Worm (Caenorhabditis elegans) whole organism, young adult: Measurements from ENCODE around the gene unc-24.

ENCODE experiments used
- F23B12.7 ChIP-seq: sonication (generic microtip); optimal IDR thresholded peaks from 2 replicates; lab custom pipeline; 2017; ENCODE audit warnings: missing genetic modification characterization, mild to moderate bottlenecking, missing compliant biosample characterization, antibody characterized with exemption, moderate library complexity; ENCODE audit not compliant: insufficient read depth
- F33H1.4 ChIP-seq: fragments of 200-800 bp; sonication (Bioruptor generic); IDR thresholded peaks from 2 replicates; pipeline ENCODE4 v1.3.6; 2022; ENCODE audit warnings: missing genetic modification reagents, missing genetic modification characterization, missing compliant biosample characterization
- F52B5.7 ChIP-seq: sonication (generic microtip); optimal IDR thresholded peaks from 2 replicates; lab custom pipeline; 2016; ENCODE audit warnings: mild to moderate bottlenecking, missing genetic modification characterization, missing compliant biosample characterization
- F57C9.4 ChIP-seq: sonication (generic microtip); optimal IDR thresholded peaks from 2 replicates; lab custom pipeline; 2017; ENCODE audit warnings: mild to moderate bottlenecking, missing genetic modification characterization, missing compliant biosample characterization
- K11D2.4 ChIP-seq: fragments of 200-800 bp; sonication (Bioruptor generic); IDR thresholded peaks from 2 replicates; pipeline ENCODE4 v1.3.6; 2022; ENCODE audit warnings: missing genetic modification reagents, missing genetic modification characterization, missing compliant biosample characterization
- T26A5.8 ChIP-seq: sonication (generic microtip); optimal IDR thresholded peaks from 2 replicates; lab custom pipeline; 2016; ENCODE audit warnings: missing genetic modification characterization, missing compliant biosample characterization
- Y53G8AR.9 ChIP-seq: fragments of 200-800 bp; sonication (Bioruptor generic); conservative IDR thresholded peaks from 2 replicates; pipeline ENCODE4 v1.3.6; 2022; ENCODE audit warnings: missing genetic modification reagents, missing genetic modification characterization, missing compliant biosample characterization
- Y67H2A.10 ChIP-seq: fragments of 200-800 bp; sonication (Bioruptor generic); conservative IDR thresholded peaks from 2 replicates; pipeline ENCODE4 v1.3.6; 2022; ENCODE audit warnings: missing genetic modification reagents, missing genetic modification characterization, missing compliant biosample characterization
- Y95B8A.8 ChIP-seq: fragments of 200-800 bp; sonication (Bioruptor generic); IDR thresholded peaks from 2 replicates; pipeline ENCODE4 v1.3.6; 2022; ENCODE audit warnings: missing genetic modification reagents, missing genetic modification characterization, missing compliant biosample characterization
- ama-1 ChIP-seq, 3 experiments: fragments of 150-350 bp in 1 of 3; sonication (generic microtip) in 2 of 3; optimal IDR thresholded peaks; 2 replicates each; lab custom pipeline; 2014 to 2018; ENCODE audit warnings: missing biosample characterization in 2 of 3, missing genetic modification characterization in 2 of 3, missing genetic modification reagents in 2 of 3
- aptf-3 ChIP-seq: fragments of 200-800 bp; sonication (Bioruptor generic); IDR thresholded peaks from 2 replicates; pipeline ENCODE4 v1.3.6; 2022; ENCODE audit warnings: missing genetic modification characterization, missing compliant biosample characterization
- atf-7 ChIP-seq: sonication (generic microtip); optimal IDR thresholded peaks from 2 replicates; lab custom pipeline; 2017; ENCODE audit warnings: mild to moderate bottlenecking, missing genetic modification characterization, missing compliant biosample characterization
- ccch-3 ChIP-seq: fragments of 200-800 bp; sonication (Bioruptor generic); optimal IDR thresholded peaks from 2 replicates; lab custom pipeline; 2018; ENCODE audit warnings: mild to moderate bottlenecking, missing genetic modification characterization, missing compliant biosample characterization
- cebp-2 ChIP-seq: fragments of 200-800 bp; sonication (Bioruptor generic); IDR thresholded peaks from 2 replicates; pipeline ENCODE4 v1.3.6; 2022; ENCODE audit warnings: missing genetic modification characterization, missing compliant biosample characterization
- ceh-100 ChIP-seq: fragments of 200-800 bp; sonication (Bioruptor generic); IDR thresholded peaks from 2 replicates; pipeline ENCODE4 v1.3.6; 2022; ENCODE audit warnings: missing genetic modification reagents, missing genetic modification characterization, missing compliant biosample characterization
- ceh-40 ChIP-seq: fragments of 200-800 bp; sonication (Bioruptor generic); IDR thresholded peaks from 2 replicates; pipeline ENCODE4 v1.3.6; 2022; ENCODE audit warnings: missing genetic modification characterization, missing compliant biosample characterization
- ceh-58 ChIP-seq: fragments of 200-800 bp; sonication (Bioruptor generic); IDR thresholded peaks from 2 replicates; pipeline ENCODE4 v1.3.6; 2022; ENCODE audit warnings: missing genetic modification characterization, missing compliant biosample characterization
- chd-7 ChIP-seq: sonication (generic microtip); optimal IDR thresholded peaks from 2 replicates; lab custom pipeline; 2016; ENCODE audit warnings: mild to moderate bottlenecking, missing genetic modification characterization, moderate library complexity, missing compliant biosample characterization
- egrh-3 ChIP-seq: fragments of 200-800 bp; sonication (Bioruptor generic); IDR thresholded peaks from 2 replicates; pipeline ENCODE4 v1.3.6; 2022; ENCODE audit warnings: missing genetic modification reagents, missing genetic modification characterization, missing compliant biosample characterization
- ekl-4 ChIP-seq: fragments of 200-800 bp; sonication (Bioruptor generic); IDR thresholded peaks from 2 replicates; pipeline ENCODE4 v1.3.6; 2022; ENCODE audit warnings: missing genetic modification reagents, missing genetic modification characterization, missing compliant biosample characterization
- hmg-1.2 ChIP-seq: fragments of 200-800 bp; sonication (Bioruptor generic); IDR thresholded peaks from 2 replicates; pipeline ENCODE4 v1.3.6; 2022; ENCODE audit warnings: missing genetic modification reagents, missing genetic modification characterization, missing compliant biosample characterization
- hsf-1 ChIP-seq: fragments of 200-800 bp; sonication (Bioruptor generic); IDR thresholded peaks from 2 replicates; pipeline ENCODE4 v1.3.6; 2022; ENCODE audit warnings: missing genetic modification reagents, missing genetic modification characterization, missing compliant biosample characterization
- let-607 ChIP-seq, 2 experiments: fragments of 200-800 bp in 1 of 2; sonication (Bioruptor generic) in 1 of 2; sonication (generic microtip) in 1 of 2; optimal IDR thresholded peaks; 2 replicates each; lab custom pipeline; 2016 to 2018; ENCODE audit warnings: mild to moderate bottlenecking in 2 of 2, missing compliant biosample characterization in 2 of 2, missing genetic modification characterization in 2 of 2, moderate library complexity in 2 of 2, missing genotype in 1 of 2
- lin-40 ChIP-seq: sonication (generic microtip); optimal IDR thresholded peaks from 2 replicates; lab custom pipeline; 2016; ENCODE audit warnings: missing genetic modification characterization, mild to moderate bottlenecking, missing compliant biosample characterization, missing genotype, missing genetic modification reagents
- lsy-27 ChIP-seq: sonication (generic microtip); optimal IDR thresholded peaks from 2 replicates; lab custom pipeline; 2017; ENCODE audit warnings: missing genetic modification characterization, mild to moderate bottlenecking, missing compliant biosample characterization, antibody characterized with exemption, missing genotype, borderline replicate concordance; ENCODE audit not compliant: insufficient read depth
- madf-10 ChIP-seq: sonication (generic microtip); optimal IDR thresholded peaks from 2 replicates; lab custom pipeline; 2016; ENCODE audit warnings: mild to moderate bottlenecking, missing genetic modification characterization, missing compliant biosample characterization
- madf-8 ChIP-seq: fragments of 200-800 bp; sonication (Bioruptor generic); conservative IDR thresholded peaks from 2 replicates; pipeline ENCODE4 v1.3.6; 2022; ENCODE audit warnings: missing genetic modification reagents, missing genetic modification characterization, missing compliant biosample characterization
- mcd-1 ChIP-seq: fragments of 200-800 bp; sonication (Bioruptor generic); IDR thresholded peaks from 2 replicates; pipeline ENCODE4 v1.3.6; 2022; ENCODE audit warnings: missing genetic modification reagents, missing genetic modification characterization, missing compliant biosample characterization
- mel-28 ChIP-seq: sonication (generic microtip); optimal IDR thresholded peaks from 2 replicates; lab custom pipeline; 2016; ENCODE audit warnings: borderline replicate concordance, mild to moderate bottlenecking, missing genetic modification characterization, missing compliant biosample characterization
- nfya-2 ChIP-seq: fragments of 200-800 bp; sonication (Bioruptor generic); IDR thresholded peaks from 2 replicates; pipeline ENCODE4 v1.3.6; 2022; ENCODE audit warnings: missing genetic modification reagents, missing genetic modification characterization, missing compliant biosample characterization
- nfyb-1 ChIP-seq: fragments of 200-800 bp; sonication (Bioruptor generic); IDR thresholded peaks from 2 replicates; pipeline ENCODE4 v1.3.6; 2022; ENCODE audit warnings: missing genetic modification reagents, missing genetic modification characterization, missing compliant biosample characterization
- nhr-179 ChIP-seq: sonication (generic microtip); optimal IDR thresholded peaks from 2 replicates; lab custom pipeline; 2016; ENCODE audit warnings: mild to moderate bottlenecking, missing genetic modification characterization, missing compliant biosample characterization
- nhr-80 ChIP-seq: sonication (generic microtip); optimal IDR thresholded peaks from 2 replicates; lab custom pipeline; 2016; ENCODE audit warnings: missing genetic modification characterization, missing compliant biosample characterization
- pha-4 ChIP-seq: fragments of 150-350 bp; sonication (generic microtip); optimal IDR thresholded peaks from 2 replicates; lab custom pipeline; 2014; ENCODE audit warnings: missing biosample characterization, missing genetic modification reagents, missing genetic modification characterization
- snpc-3.4 ChIP-seq: sonication (generic microtip); optimal IDR thresholded peaks from 2 replicates; lab custom pipeline; 2017; ENCODE audit warnings: missing genetic modification characterization, mild to moderate bottlenecking, missing compliant biosample characterization, antibody characterized with exemption, moderate library complexity, missing genotype, missing genetic modification reagents
- tbx-9 ChIP-seq: sonication (generic microtip); optimal IDR thresholded peaks from 2 replicates; lab custom pipeline; 2016; ENCODE audit warnings: borderline replicate concordance, missing genetic modification characterization, inconsistent platforms, missing compliant biosample characterization
- unc-130 ChIP-seq: sonication (generic microtip); optimal IDR thresholded peaks from 2 replicates; lab custom pipeline; 2016; ENCODE audit warnings: missing genetic modification reagents, missing genetic modification characterization, missing compliant biosample characterization
- zfh-2 ChIP-seq: fragments of 200-800 bp; sonication (Bioruptor generic); conservative IDR thresholded peaks from 2 replicates; pipeline ENCODE4 v1.3.6; 2022; ENCODE audit warnings: missing genetic modification reagents, missing genetic modification characterization, missing compliant biosample characterization
- ztf-18 ChIP-seq: sonication (generic microtip); optimal IDR thresholded peaks from 2 replicates; lab custom pipeline; 2016; ENCODE audit warnings: missing genotype, mild to moderate bottlenecking, missing genetic modification characterization, missing compliant biosample characterization
- ztf-26 ChIP-seq: sonication (generic microtip); optimal IDR thresholded peaks from 2 replicates; lab custom pipeline; 2017; ENCODE audit warnings: missing genetic modification characterization, missing compliant biosample characterization
- ztf-3 ChIP-seq: fragments of 200-800 bp; sonication (Bioruptor generic); optimal IDR thresholded peaks from 2 replicates; lab custom pipeline; 2018; ENCODE audit warnings: mild to moderate bottlenecking, missing genetic modification characterization, missing compliant biosample characterization

unc-24 gene

DNA sequence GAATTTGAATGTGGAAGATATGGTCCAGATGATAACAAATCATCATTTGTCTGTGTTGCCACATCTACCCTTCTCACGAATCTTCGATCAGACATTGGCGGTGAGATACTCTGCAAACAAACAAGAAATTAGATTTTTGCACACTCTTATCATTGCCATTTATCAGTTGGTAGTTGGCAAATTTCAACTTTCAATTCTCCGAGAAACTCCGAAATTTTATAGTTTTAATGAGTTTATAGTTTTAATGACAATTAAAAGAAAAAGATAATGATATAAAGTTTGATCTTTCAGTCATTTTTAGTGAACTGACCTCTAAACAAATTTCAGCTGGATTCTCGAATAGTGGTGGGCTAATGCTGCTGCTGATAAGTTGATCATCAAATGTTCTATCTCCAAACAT is 44.2 kb downstream of the unc-24 start:
- TF ChIP-seq ztf-18 (tag; lab: Kevin White, UChicago): no peak
- no peak for TF ChIP-seq Y53G8AR.9 (GFP tag; lab: Robert Waterston, UW)
- no peak for TF ChIP-seq hsf-1 (GFP tag; lab: Robert Waterston, UW)
- peak; percentile 48 for TF ChIP-seq nhr-80 (tag; lab: Kevin White, UChicago)
- TF ChIP-seq snpc-3.4 (tag; lab: Kevin White, UChicago): no peak
- TF ChIP-seq, all 124 proteins: peak for 1

DNA sequence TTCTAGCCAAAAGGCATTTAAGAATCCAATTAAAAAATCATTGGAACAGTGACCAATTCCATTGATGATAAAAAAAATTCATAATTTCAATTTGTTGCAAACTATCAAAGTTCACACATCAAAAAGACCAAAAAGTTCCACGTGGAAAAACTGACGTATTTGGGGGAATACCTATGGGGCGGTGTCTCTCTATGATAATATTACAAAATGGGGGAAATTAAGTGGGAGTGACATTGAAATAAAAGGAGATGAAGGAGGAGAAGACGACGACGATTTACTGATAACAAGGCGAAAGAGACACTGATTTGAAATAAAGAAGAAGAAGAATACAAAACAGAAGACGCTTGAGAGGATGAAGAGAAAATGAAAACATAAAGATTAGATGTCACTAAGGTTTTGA is 46.7 kb downstream of the unc-24 start:
- TF ChIP-seq ztf-18 (tag; lab: Kevin White, UChicago): no peak
- TF ChIP-seq let-607 (tag; optimal IDR thresholded peaks at IDR 0.05; lab: Kevin White, UChicago): peak; percentile 63 to 89
- no peak for TF ChIP-seq ztf-3 (GFP tag; lab: Kevin White, UChicago)
- TF ChIP-seq Y95B8A.8 (GFP tag; lab: Robert Waterston, UW): no peak
- peak; percentile 80 for TF ChIP-seq nhr-80 (tag; lab: Kevin White, UChicago)
- no peak for TF ChIP-seq ceh-40 (GFP tag; lab: Robert Waterston, UW)
- TF ChIP-seq atf-7 (tag; lab: Kevin White, UChicago): peak; percentile 21
- peak; percentile 17 for TF ChIP-seq lin-40 (tag; lab: Kevin White, UChicago)
- no peak for TF ChIP-seq lsy-27 (tag; lab: Kevin White, UChicago)
- TF ChIP-seq, all 124 proteins: peak for 4

DNA sequence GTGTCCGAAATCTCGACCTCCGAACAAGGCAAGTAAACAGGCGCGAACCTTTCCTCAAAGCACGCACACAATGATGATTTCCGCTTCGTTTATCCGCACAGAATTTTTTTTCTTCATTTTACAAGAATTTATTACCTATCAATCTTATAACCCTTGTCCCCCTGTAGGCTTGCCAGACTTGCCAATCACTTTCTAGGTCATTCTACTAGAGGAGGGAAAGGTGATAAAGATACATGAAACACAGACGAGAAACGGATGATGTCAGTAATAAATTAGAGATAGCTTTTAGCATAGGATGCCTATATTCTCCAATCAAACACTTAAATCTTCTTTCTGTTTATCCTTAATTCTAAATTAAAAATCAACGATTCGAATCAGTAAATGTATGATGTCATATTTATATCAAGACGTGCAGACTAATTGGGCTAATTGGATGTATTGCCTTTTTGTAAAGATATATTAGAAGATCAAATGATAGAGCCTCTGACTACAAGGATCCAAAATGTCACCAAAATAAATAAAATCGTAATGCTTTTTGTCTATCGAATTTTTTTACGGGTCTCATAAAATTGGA is 47.7 kb downstream of the unc-24 start:
- TF ChIP-seq tbx-9: no peak
- no peak for TF ChIP-seq cebp-2 (GFP tag; lab: Robert Waterston, UW)
- no peak for TF ChIP-seq F33H1.4 (GFP tag; lab: Robert Waterston, UW)
- TF ChIP-seq ccch-3 (GFP tag; lab: Kevin White, UChicago): no peak
- TF ChIP-seq F57C9.4 (tag; lab: Kevin White, UChicago): no peak
- no peak for TF ChIP-seq nhr-80 (tag; lab: Kevin White, UChicago)

DNA sequence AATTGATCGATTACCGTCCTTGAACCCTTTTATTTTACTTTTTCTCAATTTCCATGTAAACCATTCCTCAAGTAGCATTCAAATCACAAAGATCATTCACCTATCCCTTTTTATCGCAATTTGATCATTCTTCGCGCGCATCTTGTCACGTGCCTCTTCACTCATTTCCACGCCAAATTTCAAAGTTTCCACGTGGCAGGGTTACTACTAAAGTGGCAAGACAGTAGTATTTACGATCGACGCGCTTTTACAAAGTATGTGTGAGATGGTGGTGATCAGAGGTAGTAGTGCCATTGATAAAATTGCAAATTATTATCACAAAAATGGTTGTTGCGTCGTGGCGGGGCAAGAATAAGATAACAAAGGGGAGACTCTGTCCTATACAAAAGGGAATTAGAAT is 48.7 kb downstream of the unc-24 start:
- TF ChIP-seq ekl-4 (GFP tag; lab: Robert Waterston, UW): no peak
- TF ChIP-seq pha-4 (tag; lab: Kevin White, UChicago): no peak
- no peak for TF ChIP-seq ccch-3 (GFP tag; lab: Kevin White, UChicago)
- 0 out of 2 replicates have a peak, but pooled peaks have one; percentile 16 for TF ChIP-seq K11D2.4
- no peak for TF ChIP-seq nhr-179 (tag; lab: Kevin White, UChicago)
- no peak for TF ChIP-seq ama-1 (optimal IDR thresholded peaks at IDR 0.05; lab: Kevin White, UChicago)
- no peak for TF ChIP-seq ama-1 (GFP tag; optimal IDR thresholded peaks at IDR 0.05; lab: Kevin White, UChicago)
- peak; percentile 63 for TF ChIP-seq lin-40 (tag; lab: Kevin White, UChicago)
- TF ChIP-seq ztf-26 (tag; lab: Kevin White, UChicago): peak; percentile 84
- TF ChIP-seq mcd-1 (GFP tag; lab: Robert Waterston, UW): no peak
- TF ChIP-seq mel-28 (tag; lab: Kevin White, UChicago): no peak
- TF ChIP-seq cebp-2 (GFP tag; lab: Robert Waterston, UW): no peak
- TF ChIP-seq ceh-100 (GFP tag; lab: Robert Waterston, UW): no peak
- no peak for TF ChIP-seq tbx-9
- TF ChIP-seq T26A5.8 (tag; lab: Kevin White, UChicago): no peak
- no peak for TF ChIP-seq ceh-58 (GFP tag; lab: Robert Waterston, UW)
- no peak for TF ChIP-seq chd-7
- TF ChIP-seq nfyb-1 (GFP tag; lab: Robert Waterston, UW): no peak
- no peak for TF ChIP-seq hmg-1.2 (GFP tag; lab: Robert Waterston, UW)
- TF ChIP-seq madf-10 (tag; lab: Kevin White, UChicago): no peak
- no peak for TF ChIP-seq zfh-2 (GFP tag; lab: Robert Waterston, UW)
- TF ChIP-seq ztf-3 (GFP tag; lab: Kevin White, UChicago): no peak
- no peak for TF ChIP-seq F23B12.7
- TF ChIP-seq aptf-3 (GFP tag; lab: Robert Waterston, UW): no peak
- TF ChIP-seq nfya-2 (GFP tag; lab: Robert Waterston, UW): no peak
- TF ChIP-seq unc-130 (GFP tag; lab: Kevin White, UChicago): no peak
- TF ChIP-seq madf-8 (GFP tag; lab: Robert Waterston, UW): no peak
- no peak for TF ChIP-seq Y67H2A.10
- no peak for TF ChIP-seq egrh-3 (GFP tag; lab: Robert Waterston, UW)
- no peak for TF ChIP-seq F52B5.7
